Worm (Caenorhabditis elegans) whole organism, L1 larva: Measurements from ENCODE around the gene skr-19.
A peak's percentile ranks its signal among the peaks of the same experiment; 100 is the strongest.

Experiments
- C16A3.4 ChIP-seq: fragments of 150-350 bp; optimal IDR thresholded peaks from 2 replicates; lab custom pipeline; 2014; ENCODE audit warnings: missing biosample characterization, missing genetic modification characterization
- aha-1 ChIP-seq: fragments of 150-350 bp; optimal IDR thresholded peaks from 2 replicates; lab custom pipeline; 2014; ENCODE audit warnings: missing biosample characterization, missing genetic modification characterization
- blmp-1 ChIP-seq: fragments of 150-350 bp; optimal IDR thresholded peaks from 2 replicates; lab custom pipeline; 2014; ENCODE audit warnings: missing biosample characterization, missing genetic modification characterization
- dpl-1 ChIP-seq, 3 experiments: fragments of 150-350 bp in 2 of 3; sonication (generic microtip) in 1 of 3; optimal IDR thresholded peaks; 2 replicates each; lab custom pipeline; 2014 to 2017; ENCODE audit warnings: missing biosample characterization in 3 of 3, missing genetic modification characterization in 3 of 3, missing genetic modification reagents in 3 of 3
- dsc-1 ChIP-seq: sonication (generic microtip); optimal IDR thresholded peaks from 2 replicates; lab custom pipeline; 2016; ENCODE audit warnings: mild to moderate bottlenecking, missing genetic modification characterization, missing compliant biosample characterization
- efl-1 ChIP-seq, 4 experiments: fragments of 150-350 bp; optimal IDR thresholded peaks in 3 of 4; peaks in 1 of 4; 1 replicate in 1 of 4; 2 replicates in 3 of 4; lab custom pipeline; 2014; ENCODE audit warnings: missing biosample characterization in 2 of 4, missing genetic modification characterization in 2 of 4, missing genetic modification reagents in 2 of 4
- egl-13 ChIP-seq: sonication (generic microtip); optimal IDR thresholded peaks from 2 replicates; lab custom pipeline; 2016; ENCODE audit warnings: missing genotype, missing genetic modification reagents, missing genetic modification characterization, missing compliant biosample characterization
- egl-27 ChIP-seq, 2 experiments: fragments of 150-350 bp in 1 of 2; sonication (generic microtip); optimal IDR thresholded peaks; 3 replicates each; lab custom pipeline; 2017 to 2018; ENCODE audit warnings: missing biosample characterization in 2 of 2, missing genetic modification characterization in 2 of 2, missing genetic modification reagents in 2 of 2
- elt-2 ChIP-seq: sonication (generic microtip); optimal IDR thresholded peaks from 2 replicates; lab custom pipeline; 2016; ENCODE audit warnings: missing genetic modification characterization, mild to moderate bottlenecking, inconsistent platforms, missing compliant biosample characterization, missing genetic modification reagents
- fkh-10 ChIP-seq: sonication (generic microtip); optimal IDR thresholded peaks from 2 replicates; lab custom pipeline; 2017; ENCODE audit warnings: missing biosample characterization, missing genetic modification reagents, missing genetic modification characterization
- fkh-4 ChIP-seq: sonication (generic microtip); optimal IDR thresholded peaks from 2 replicates; lab custom pipeline; 2016; ENCODE audit warnings: missing compliant biosample characterization, missing genetic modification characterization, borderline replicate concordance
- hlh-17 ChIP-seq: fragments of 200-800 bp; sonication (Bioruptor generic); optimal IDR thresholded peaks from 2 replicates; lab custom pipeline; 2018; ENCODE audit warnings: missing genetic modification characterization, mild to moderate bottlenecking, missing compliant biosample characterization, moderate library complexity, borderline replicate concordance
- hpl-2 ChIP-seq: fragments of 150-350 bp; optimal IDR thresholded peaks from 2 replicates; lab custom pipeline; 2014; ENCODE audit warnings: missing biosample characterization, missing genetic modification reagents, missing genetic modification characterization
- jun-1 ChIP-seq: fragments of 150-350 bp; optimal IDR thresholded peaks from 2 replicates; lab custom pipeline; 2014; ENCODE audit warnings: missing biosample characterization, missing genetic modification reagents, missing genetic modification characterization
- lin-14 ChIP-seq: fragments of 200-800 bp; sonication (Bioruptor generic); optimal IDR thresholded peaks from 2 replicates; lab custom pipeline; 2018; ENCODE audit warnings: mild to moderate bottlenecking, missing genetic modification characterization, moderate library complexity, missing compliant biosample characterization
- lin-39 ChIP-seq: fragments of 150-350 bp; optimal IDR thresholded peaks from 2 replicates; lab custom pipeline; 2014; ENCODE audit warnings: missing biosample characterization, missing genetic modification reagents, missing genetic modification characterization
- lir-3 ChIP-seq: sonication (generic microtip); optimal IDR thresholded peaks from 2 replicates; lab custom pipeline; 2016; ENCODE audit warnings: mild to moderate bottlenecking, missing genetic modification characterization, moderate library complexity, missing compliant biosample characterization; ENCODE audit not compliant: poor library complexity
- mab-9 ChIP-seq: fragments of 200-800 bp; sonication (Bioruptor generic); IDR thresholded peaks from 2 replicates; pipeline ENCODE4 v1.3.6; 2022; ENCODE audit warnings: missing genetic modification reagents, missing genetic modification characterization, missing compliant biosample characterization
- mep-1 ChIP-seq: fragments of 150-350 bp; optimal IDR thresholded peaks from 2 replicates; lab custom pipeline; 2014; ENCODE audit warnings: missing biosample characterization, missing genetic modification characterization
- nhr-12 ChIP-seq: sonication (generic microtip); optimal IDR thresholded peaks from 2 replicates; lab custom pipeline; 2017; ENCODE audit warnings: missing biosample characterization, missing genetic modification characterization
- nhr-19 ChIP-seq: fragments of 200-800 bp; sonication (Bioruptor generic); conservative IDR thresholded peaks from 2 replicates; pipeline ENCODE4 v1.3.6; 2022; ENCODE audit warnings: missing genetic modification characterization, missing compliant biosample characterization
- nhr-237 ChIP-seq: fragments of 150-350 bp; optimal IDR thresholded peaks from 2 replicates; lab custom pipeline; 2014; ENCODE audit warnings: missing biosample characterization, missing genetic modification characterization
- nhr-71 ChIP-seq: sonication (generic microtip); optimal IDR thresholded peaks from 2 replicates; lab custom pipeline; 2016; ENCODE audit warnings: mild to moderate bottlenecking, missing genetic modification characterization, moderate library complexity, missing compliant biosample characterization
- nhr-76 ChIP-seq: sonication (generic microtip); optimal IDR thresholded peaks from 2 replicates; lab custom pipeline; 2017; ENCODE audit warnings: missing biosample characterization, missing genetic modification characterization
- nhr-85 ChIP-seq: sonication (generic microtip); peaks from one replicate; lab custom pipeline; 2016; ENCODE audit warnings: missing genetic modification characterization, inconsistent platforms, missing compliant biosample characterization
- pax-3 ChIP-seq: fragments of 200-800 bp; sonication (Bioruptor generic); optimal IDR thresholded peaks from 2 replicates; lab custom pipeline; 2018; ENCODE audit warnings: mild to moderate bottlenecking, missing genetic modification characterization, moderate library complexity, missing compliant biosample characterization
- rnt-1 ChIP-seq: sonication (generic microtip); optimal IDR thresholded peaks from 2 replicates; lab custom pipeline; 2016; ENCODE audit warnings: mild to moderate bottlenecking, missing genetic modification characterization, moderate library complexity, missing compliant biosample characterization
- skn-1 ChIP-seq: fragments of 150-350 bp; optimal IDR thresholded peaks from 2 replicates; lab custom pipeline; 2014; ENCODE audit warnings: missing biosample characterization, missing genetic modification characterization
- snu-23 ChIP-seq: sonication (generic microtip); optimal IDR thresholded peaks from 2 replicates; lab custom pipeline; 2016; ENCODE audit warnings: missing genetic modification characterization, missing compliant biosample characterization
- sox-4 ChIP-seq: sonication (generic microtip); optimal IDR thresholded peaks from 2 replicates; lab custom pipeline; 2016; ENCODE audit warnings: missing genetic modification characterization, missing compliant biosample characterization
- sup-37 ChIP-seq: fragments of 200-800 bp; sonication (Bioruptor generic); optimal IDR thresholded peaks from 2 replicates; lab custom pipeline; 2018; ENCODE audit warnings: mild to moderate bottlenecking, missing genetic modification characterization, missing compliant biosample characterization
- swsn-7 ChIP-seq: sonication (generic microtip); optimal IDR thresholded peaks from 2 replicates; lab custom pipeline; 2016; ENCODE audit warnings: missing genetic modification characterization, missing compliant biosample characterization
- tlp-1 ChIP-seq: fragments of 150-350 bp; optimal IDR thresholded peaks from 2 replicates; lab custom pipeline; 2014; ENCODE audit warnings: missing biosample characterization, missing genetic modification characterization
- unc-62 ChIP-seq: fragments of 150-350 bp; optimal IDR thresholded peaks from 2 replicates; lab custom pipeline; 2014; ENCODE audit warnings: missing biosample characterization, missing genetic modification reagents, missing genetic modification characterization
- xbp-1 ChIP-seq: sonication (generic microtip); optimal IDR thresholded peaks from 2 replicates; lab custom pipeline; 2016; ENCODE audit warnings: missing genetic modification characterization, missing compliant biosample characterization
- zag-1 ChIP-seq: fragments of 150-350 bp; optimal IDR thresholded peaks from 2 replicates; lab custom pipeline; 2014; ENCODE audit warnings: missing biosample characterization, missing genetic modification characterization

skr-19 gene

DNA sequence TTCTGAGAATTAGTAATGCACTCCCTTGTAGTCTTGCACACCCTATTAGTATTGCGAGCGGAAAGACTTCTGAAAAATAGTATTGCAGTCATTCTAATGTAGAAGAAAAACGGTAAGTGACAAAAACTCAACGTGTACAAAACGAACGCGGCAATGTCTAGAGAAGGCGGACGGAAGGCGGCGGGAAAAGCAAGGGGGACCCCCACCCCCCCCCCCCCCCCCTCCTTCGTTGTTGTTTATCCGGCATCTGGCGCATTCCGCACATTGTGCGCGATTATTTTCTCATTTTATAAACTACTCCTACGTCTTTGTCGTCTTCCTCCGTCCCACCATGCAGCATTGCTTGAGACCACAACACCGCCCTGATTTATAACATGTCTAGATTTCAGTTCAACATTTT, 22.2 kb downstream of the skr-19 start:
- TF ChIP-seq snu-23 (GFP tag; lab: Kevin White, UChicago), result no peak
- no peak for TF ChIP-seq hlh-17
- no peak for TF ChIP-seq xbp-1 (tag; lab: Kevin White, UChicago)

DNA sequence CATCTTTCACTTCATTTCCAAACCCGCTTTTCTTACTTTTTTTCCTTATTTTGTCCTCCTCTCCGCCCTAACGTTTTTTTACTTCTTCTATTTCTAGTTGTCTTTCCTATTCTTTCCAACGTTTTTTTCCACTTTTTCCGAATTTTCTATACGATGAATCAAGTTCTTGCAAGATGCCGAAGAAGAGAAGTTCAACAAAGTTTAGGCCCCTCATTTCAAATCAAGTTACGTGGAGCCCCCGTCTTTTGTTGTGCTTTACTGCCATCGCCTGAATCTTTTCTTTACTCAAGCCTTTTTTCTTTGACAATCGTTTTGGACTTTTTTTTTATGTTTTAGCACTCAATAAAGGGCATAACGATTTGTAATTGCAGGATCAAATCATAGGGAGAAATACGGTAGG, 23.1 kb downstream of the skr-19 start, which contains the start of gene unc-9:
Gene unc-9 (plus strand): TSS at position 370 of the 400 bp plus-strand sequence.
- TF ChIP-seq lin-14 (GFP tag; lab: Kevin White, UChicago) (peak; percentile 54), snu-23 (GFP tag; lab: Kevin White, UChicago) (no peak), fkh-10 (GFP tag; lab: Kevin White, UChicago) (peak; percentile 70)

DNA sequence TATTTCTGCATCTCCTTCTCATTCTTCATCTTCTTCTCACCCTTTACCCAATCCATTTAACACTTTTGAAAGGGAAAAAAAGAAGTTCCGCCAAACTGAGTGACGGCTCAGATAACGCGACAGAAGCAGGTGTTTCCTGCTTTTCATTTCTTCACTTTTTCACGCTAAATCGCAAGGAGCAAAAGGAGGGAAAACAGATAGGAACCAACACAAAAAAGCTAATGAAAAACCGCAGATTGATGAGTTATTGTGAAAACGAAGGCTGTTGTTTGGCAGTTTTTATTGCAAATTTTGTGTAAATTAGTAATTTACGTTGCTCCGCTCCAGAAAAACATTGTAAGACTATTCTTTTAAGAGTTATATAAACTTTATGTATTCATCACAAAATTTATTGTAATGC, 24.2 kb downstream of the skr-19 start:
- TF ChIP-seq nhr-19 (GFP tag; lab: Robert Waterston, UW) (no peak), mep-1 (tag; lab: Kevin White, UChicago) (no peak), egl-13 (tag; lab: Kevin White, UChicago) (no peak), mab-9 (GFP tag; lab: Robert Waterston, UW) (no peak), aha-1 (tag; lab: Kevin White, UChicago) (no peak), nhr-71 (tag; lab: Kevin White, UChicago) (no peak), rnt-1 (peak; percentile 52), elt-2 (tag; lab: Kevin White, UChicago) (no peak), sup-37 (GFP tag; lab: Kevin White, UChicago) (no peak), jun-1 (no peak), lin-39 (tag; lab: Kevin White, UChicago) (no peak), zag-1 (tag; lab: Kevin White, UChicago) (no peak), lin-14 (GFP tag; lab: Kevin White, UChicago) (peak; percentile 1), pax-3 (no peak), hpl-2 (GFP tag; lab: Kevin White, UChicago) (no peak), dsc-1 (tag; lab: Kevin White, UChicago) (no peak)

DNA sequence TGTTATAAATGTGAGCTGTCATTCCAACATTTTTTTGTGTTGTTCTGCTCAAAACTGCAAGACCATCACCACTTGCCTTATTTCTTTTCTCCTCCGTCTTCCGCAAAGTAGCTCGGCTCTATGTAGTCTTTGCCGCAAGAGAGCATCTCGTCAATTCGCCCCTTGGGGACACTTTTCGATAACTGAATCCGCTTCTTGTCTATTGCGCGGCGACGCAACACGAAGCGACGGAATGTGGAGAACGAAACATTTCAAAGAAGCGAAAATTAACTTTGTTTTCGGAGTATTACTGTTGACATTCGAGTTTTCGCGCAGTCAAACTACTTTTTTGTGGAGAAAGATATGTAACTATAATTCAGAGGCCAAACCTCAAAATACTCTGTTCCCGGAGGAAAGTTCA, 26.4 kb downstream of the skr-19 start:
- TF ChIP-seq lir-3 (tag; lab: Kevin White, UChicago), result no peak
- no peak for TF ChIP-seq mab-9 (GFP tag; lab: Robert Waterston, UW)
- TF ChIP-seq lin-14 (GFP tag; lab: Kevin White, UChicago), result peak; percentile 59
- TF ChIP-seq efl-1 (optimal IDR thresholded peaks at IDR 0.05; lab: Kevin White, UChicago), result no peak
- TF ChIP-seq efl-1 (GFP tag; optimal IDR thresholded peaks at IDR 0.05 in 1 of 2; lab: Kevin White, UChicago), result peak in 1 of 2 experiments; percentile 85
- TF ChIP-seq, all 84 proteins: peak for 2

DNA sequence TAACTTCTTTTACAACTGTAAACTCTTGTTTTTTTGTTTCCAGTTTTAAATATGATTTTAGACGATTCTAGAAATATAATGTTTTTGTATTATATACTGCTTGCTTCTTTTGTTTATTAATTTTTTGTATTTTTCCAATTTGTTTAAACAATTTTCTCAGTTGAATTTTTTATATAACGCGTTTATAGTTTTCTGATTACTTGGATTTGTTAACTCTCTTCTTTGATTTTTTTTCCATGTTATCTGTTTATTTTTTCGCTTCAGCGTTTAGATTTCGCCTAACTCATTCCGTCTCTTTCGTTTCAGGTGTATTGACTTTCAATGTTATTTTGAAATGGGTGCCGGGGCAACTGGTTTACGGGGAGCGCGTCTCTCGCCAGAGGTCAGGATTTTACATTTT, 33.6 kb downstream of the skr-19 start, which contains the start of gene gpa-6:
Gene gpa-6 (plus strand): TSS at position 301 of the 400 bp plus-strand sequence.
- TF ChIP-seq unc-62 (no peak), nhr-85 (no peak), nhr-237 (tag; lab: Kevin White, UChicago) (no peak), tlp-1 (tag; lab: Kevin White, UChicago) (no peak), sox-4 (tag; lab: Kevin White, UChicago) (no peak), nhr-76 (tag; lab: Kevin White, UChicago) (no peak), egl-27 (tag; optimal IDR thresholded peaks at IDR 0.05; lab: Kevin White, UChicago) (no peak), hpl-2 (GFP tag; lab: Kevin White, UChicago) (no peak), dpl-1 (GFP tag; optimal IDR thresholded peaks at IDR 0.05; lab: Kevin White, UChicago) (no peak), swsn-7 (tag; lab: Kevin White, UChicago) (no peak), skn-1 (tag; lab: Kevin White, UChicago) (no peak), fkh-4 (tag; lab: Kevin White, UChicago) (no peak), nhr-12 (no peak), C16A3.4 (tag; lab: Kevin White, UChicago) (no peak), blmp-1 (tag; lab: Kevin White, UChicago) (no peak)
